Worm (Caenorhabditis elegans) whole organism, L2 larva: ENCODE data around the gene C29A12.22.

Experiments
- C34F6.9 ChIP-seq: fragments of 150-350 bp; optimal IDR thresholded peaks from 2 replicates; lab custom pipeline; 2014; ENCODE audit warnings: missing biosample characterization, missing genetic modification characterization
- F13H6.1 ChIP-seq: sonication (generic microtip); optimal IDR thresholded peaks from 2 replicates; lab custom pipeline; 2016; ENCODE audit warnings: missing genetic modification characterization, missing compliant biosample characterization
- Y55F3AM.14 ChIP-seq: fragments of 200-800 bp; sonication (Bioruptor generic); optimal IDR thresholded peaks from 2 replicates; lab custom pipeline; 2018; ENCODE audit warnings: mild to moderate bottlenecking, missing genetic modification characterization, missing compliant biosample characterization
- ZK546.5 ChIP-seq: sonication (generic microtip); optimal IDR thresholded peaks from 2 replicates; lab custom pipeline; 2017; ENCODE audit warnings: missing biosample characterization, missing genetic modification characterization
- aly-2 ChIP-seq: fragments of 150-350 bp; optimal IDR thresholded peaks from 2 replicates; lab custom pipeline; 2014; ENCODE audit warnings: missing biosample characterization, missing genetic modification characterization
- ama-1 ChIP-seq: fragments of 150-350 bp; optimal IDR thresholded peaks from 2 replicates; lab custom pipeline; 2018; ENCODE audit warnings: inconsistent platforms
- blmp-1 ChIP-seq: sonication (generic microtip); optimal IDR thresholded peaks from 2 replicates; lab custom pipeline; 2017; ENCODE audit warnings: missing genetic modification characterization, mild to moderate bottlenecking, missing compliant biosample characterization, antibody characterized with exemption, moderate library complexity; ENCODE audit not compliant: insufficient read depth
- ceh-16 ChIP-seq: fragments of 150-350 bp; optimal IDR thresholded peaks from 2 replicates; lab custom pipeline; 2014; ENCODE audit warnings: missing biosample characterization, missing genetic modification characterization
- ceh-82 ChIP-seq: fragments of 150-350 bp; optimal IDR thresholded peaks from 2 replicates; lab custom pipeline; 2014; ENCODE audit warnings: missing biosample characterization, missing genetic modification characterization
- crh-2 ChIP-seq: sonication (generic microtip); optimal IDR thresholded peaks from 2 replicates; lab custom pipeline; 2017; ENCODE audit warnings: missing biosample characterization, missing genetic modification characterization
- dmd-4 ChIP-seq: sonication (generic microtip); optimal IDR thresholded peaks from 2 replicates; lab custom pipeline; 2017; ENCODE audit warnings: missing biosample characterization, missing genetic modification characterization
- egl-27 ChIP-seq: sonication (generic microtip); optimal IDR thresholded peaks from 3 replicates; lab custom pipeline; 2017; ENCODE audit warnings: missing biosample characterization, missing genetic modification reagents, missing genetic modification characterization
- elt-3 ChIP-seq: sonication (generic microtip); optimal IDR thresholded peaks from 2 replicates; lab custom pipeline; 2017; ENCODE audit warnings: missing biosample characterization, missing genetic modification characterization
- fos-1 ChIP-seq: fragments of 150-350 bp; optimal IDR thresholded peaks from 2 replicates; lab custom pipeline; 2014; ENCODE audit warnings: missing biosample characterization, missing genetic modification characterization
- gmeb-1 ChIP-seq: fragments of 150-350 bp; optimal IDR thresholded peaks from 2 replicates; lab custom pipeline; 2014; ENCODE audit warnings: missing biosample characterization, missing genetic modification characterization
- lin-11 ChIP-seq: fragments of 150-350 bp; sonication (generic microtip); optimal IDR thresholded peaks from 2 replicates; lab custom pipeline; 2014; ENCODE audit warnings: missing biosample characterization, missing genetic modification characterization, inconsistent platforms, mixed read lengths
- lin-13 ChIP-seq: fragments of 150-350 bp; optimal IDR thresholded peaks from 2 replicates; lab custom pipeline; 2014; ENCODE audit warnings: missing biosample characterization, missing genetic modification reagents, missing genetic modification characterization
- lsy-2 ChIP-seq, 2 experiments: fragments of 150-350 bp in 1 of 2; sonication (generic microtip) in 1 of 2; optimal IDR thresholded peaks; 2 replicates each; lab custom pipeline; 2014 to 2017; ENCODE audit warnings: missing biosample characterization in 2 of 2, missing genetic modification characterization in 2 of 2
- mab-5 ChIP-seq: fragments of 150-350 bp; optimal IDR thresholded peaks from 2 replicates; lab custom pipeline; 2014; ENCODE audit warnings: missing biosample characterization, missing genetic modification characterization
- mbf-1 ChIP-seq: sonication (generic microtip); optimal IDR thresholded peaks from 2 replicates; lab custom pipeline; 2017; ENCODE audit warnings: missing biosample characterization, missing genetic modification characterization
- mdl-1 ChIP-seq, 2 experiments: fragments of 150-350 bp in 1 of 2; sonication (generic microtip) in 1 of 2; optimal IDR thresholded peaks; 2 replicates each; lab custom pipeline; 2017; ENCODE audit warnings: missing biosample characterization in 2 of 2, missing genetic modification characterization in 2 of 2
- nhr-11 ChIP-seq: fragments of 150-350 bp; optimal IDR thresholded peaks from 2 replicates; lab custom pipeline; 2014; ENCODE audit warnings: missing biosample characterization, missing genetic modification characterization
- nhr-12 ChIP-seq: fragments of 150-350 bp; optimal IDR thresholded peaks from 2 replicates; lab custom pipeline; 2014; ENCODE audit warnings: missing biosample characterization, missing genetic modification characterization
- nhr-129 ChIP-seq: fragments of 150-350 bp; optimal IDR thresholded peaks from 2 replicates; lab custom pipeline; 2014; ENCODE audit warnings: missing biosample characterization, missing genetic modification characterization
- nhr-21 ChIP-seq: fragments of 150-350 bp; optimal IDR thresholded peaks from 2 replicates; lab custom pipeline; 2014; ENCODE audit warnings: missing biosample characterization, missing genetic modification characterization
- nhr-23 ChIP-seq: fragments of 150-350 bp; optimal IDR thresholded peaks from 2 replicates; lab custom pipeline; 2014; ENCODE audit warnings: missing biosample characterization, missing genetic modification reagents, missing genetic modification characterization
- nhr-25 ChIP-seq: fragments of 150-350 bp; sonication (generic microtip); optimal IDR thresholded peaks from 3 replicates; lab custom pipeline; 2014; ENCODE audit warnings: missing biosample characterization, missing genetic modification characterization
- nhr-6 ChIP-seq: fragments of 150-350 bp; optimal IDR thresholded peaks from 2 replicates; lab custom pipeline; 2014; ENCODE audit warnings: missing biosample characterization, missing genetic modification characterization
- nhr-77 ChIP-seq: fragments of 150-350 bp; optimal IDR thresholded peaks from 2 replicates; lab custom pipeline; 2014; ENCODE audit warnings: missing biosample characterization, missing genetic modification characterization
- peb-1 ChIP-seq: fragments of 150-350 bp; optimal IDR thresholded peaks from 2 replicates; lab custom pipeline; 2014; ENCODE audit warnings: missing biosample characterization, missing genetic modification characterization
- sem-4 ChIP-seq: fragments of 150-350 bp; optimal IDR thresholded peaks from 2 replicates; lab custom pipeline; 2014; ENCODE audit warnings: missing biosample characterization, missing genetic modification reagents, missing genetic modification characterization
- skn-1 ChIP-seq: sonication (generic microtip); optimal IDR thresholded peaks from 2 replicates; lab custom pipeline; 2017; ENCODE audit warnings: missing biosample characterization, missing genetic modification characterization
- sma-3 ChIP-seq: sonication (generic microtip); optimal IDR thresholded peaks from 2 replicates; lab custom pipeline; 2016; ENCODE audit warnings: missing genetic modification reagents, missing genetic modification characterization, missing compliant biosample characterization
- sma-9 ChIP-seq, 2 experiments: fragments of 150-350 bp in 1 of 2; sonication (generic microtip) in 1 of 2; optimal IDR thresholded peaks; 2 replicates each; lab custom pipeline; 2014 to 2016; ENCODE audit warnings: missing genetic modification characterization in 2 of 2, mild to moderate bottlenecking in 1 of 2, missing biosample characterization in 1 of 2, missing compliant biosample characterization in 1 of 2, missing genetic modification reagents in 1 of 2, moderate library complexity in 1 of 2
- snpc-4 ChIP-seq: fragments of 150-350 bp; optimal IDR thresholded peaks from 2 replicates; lab custom pipeline; 2014; ENCODE audit warnings: missing biosample characterization, missing genetic modification characterization
- unc-39 ChIP-seq: fragments of 150-350 bp; optimal IDR thresholded peaks from 2 replicates; lab custom pipeline; 2014; ENCODE audit warnings: missing biosample characterization, missing genetic modification characterization
- unc-55 ChIP-seq: fragments of 150-350 bp; sonication (generic microtip); optimal IDR thresholded peaks from 3 replicates; lab custom pipeline; 2014; ENCODE audit warnings: missing biosample characterization, missing genetic modification reagents, missing genetic modification characterization
- zag-1 ChIP-seq: fragments of 150-350 bp; optimal IDR thresholded peaks from 2 replicates; lab custom pipeline; 2014; ENCODE audit warnings: missing biosample characterization, missing genetic modification characterization
- ztf-1 ChIP-seq: fragments of 200-800 bp; sonication (Bioruptor generic); conservative IDR thresholded peaks from 2 replicates; pipeline ENCODE4 v1.3.6; 2022; ENCODE audit warnings: missing genetic modification characterization, missing compliant biosample characterization
- ztf-11 ChIP-seq: sonication (generic microtip); optimal IDR thresholded peaks from 2 replicates; lab custom pipeline; 2017; ENCODE audit warnings: missing biosample characterization, missing genetic modification characterization
- ztf-4 ChIP-seq: fragments of 150-350 bp; optimal IDR thresholded peaks from 2 replicates; lab custom pipeline; 2014; ENCODE audit warnings: missing biosample characterization, missing genetic modification characterization

The C29A12.22 gene

ce11 chrV:10856901-10857637 is 45.2 kb downstream of the C29A12.22 start (continued):
- TF ChIP-seq blmp-1 (peak; percentile 15), fos-1 (tag; lab: Kevin White, UChicago) (peak; percentile 14)

ce11 chrV:10858340-10858739 is 46.5 kb downstream of the C29A12.22 start:
- TF ChIP-seq sma-3 (GFP tag; lab: Kevin White, UChicago) (no peak), egl-27 (tag; lab: Kevin White, UChicago) (peak; percentile 72), nhr-21 (tag; lab: Kevin White, UChicago) (peak; percentile 82), zag-1 (tag; lab: Kevin White, UChicago) (peak; percentile 84), peb-1 (tag; lab: Kevin White, UChicago) (no peak), fos-1 (tag; lab: Kevin White, UChicago) (peak; percentile 39), mdl-1 (tag; optimal IDR thresholded peaks at IDR 0.05; lab: Kevin White, UChicago) (peak; percentile 86 to 91), nhr-11 (tag; lab: Kevin White, UChicago) (no peak), nhr-6 (peak; percentile 54), lin-11 (tag; lab: Kevin White, UChicago) (peak; percentile 62), C34F6.9 (tag; lab: Kevin White, UChicago) (peak; percentile 75), ZK546.5 (tag; lab: Kevin White, UChicago) (no peak), nhr-23 (tag; lab: Kevin White, UChicago) (no peak), sem-4 (peak; percentile 79), lsy-2 (tag; optimal IDR thresholded peaks at IDR 0.05; lab: Kevin White, UChicago) (peak in 1 of 2 experiments; percentile 84), ama-1 (lab: Kevin White, UChicago) (peak; percentile 48), unc-39 (tag; lab: Kevin White, UChicago) (no peak), snpc-4 (tag; lab: Kevin White, UChicago) (peak; percentile 41), crh-2 (peak; percentile 62), ceh-82 (no peak), nhr-12 (tag; lab: Kevin White, UChicago) (peak; percentile 10), F13H6.1 (peak; percentile 94), nhr-129 (tag; lab: Kevin White, UChicago) (peak; percentile 89), Y55F3AM.14 (GFP tag; lab: Kevin White, UChicago) (peak; percentile 96), gmeb-1 (tag; lab: Kevin White, UChicago) (no peak), ceh-16 (tag; lab: Kevin White, UChicago) (no peak), aly-2 (no peak), sma-9 (GFP tag; optimal IDR thresholded peaks at IDR 0.05; lab: Kevin White, UChicago) (peak; percentile 97), sma-9 (tag; optimal IDR thresholded peaks at IDR 0.05; lab: Kevin White, UChicago) (no peak), skn-1 (tag; lab: Kevin White, UChicago) (no peak), unc-55 (GFP tag; lab: Kevin White, UChicago) (peak; percentile 39), elt-3 (tag; lab: Kevin White, UChicago) (no peak), ztf-4 (tag; lab: Kevin White, UChicago) (peak; percentile 76), lin-13 (peak; percentile 37), dmd-4 (tag; lab: Kevin White, UChicago) (no peak), nhr-25 (tag; lab: Kevin White, UChicago) (no peak), ztf-11 (tag; lab: Kevin White, UChicago) (no peak), mab-5 (tag; lab: Kevin White, UChicago) (peak; percentile 81)
- TF ChIP-seq, all 48 proteins: peak for 22

ce11 chrV:10859048-10859637 is 47.3 kb downstream of the C29A12.22 start:
- TF ChIP-seq F13H6.1 (peak; percentile 18), sma-9 (GFP tag; optimal IDR thresholded peaks at IDR 0.05; lab: Kevin White, UChicago) (no peak), sma-9 (tag; optimal IDR thresholded peaks at IDR 0.05; lab: Kevin White, UChicago) (no peak), zag-1 (tag; lab: Kevin White, UChicago) (no peak), ztf-1 (GFP tag; lab: Robert Waterston, UW) (no peak), nhr-21 (tag; lab: Kevin White, UChicago) (no peak), nhr-77 (tag; lab: Kevin White, UChicago) (no peak), nhr-25 (tag; lab: Kevin White, UChicago) (peak; percentile 56), mbf-1 (tag; lab: Kevin White, UChicago) (no peak), nhr-129 (tag; lab: Kevin White, UChicago) (peak; percentile 47)
